Fruit fly (Drosophila melanogaster) S2 (cell line): ENCODE measurements around the gene CG17191.

ENCODE experiments used
- CG8478 ChIP-seq: fragments of >200 bp; optimal IDR thresholded peaks from 2 replicates; lab custom pipeline; 2018
- CTCF ChIP-seq, 2 experiments: fragments of >200 bp; optimal IDR thresholded peaks; 2 replicates each; lab custom pipeline; 2018

Gene CG17191

DNA sequence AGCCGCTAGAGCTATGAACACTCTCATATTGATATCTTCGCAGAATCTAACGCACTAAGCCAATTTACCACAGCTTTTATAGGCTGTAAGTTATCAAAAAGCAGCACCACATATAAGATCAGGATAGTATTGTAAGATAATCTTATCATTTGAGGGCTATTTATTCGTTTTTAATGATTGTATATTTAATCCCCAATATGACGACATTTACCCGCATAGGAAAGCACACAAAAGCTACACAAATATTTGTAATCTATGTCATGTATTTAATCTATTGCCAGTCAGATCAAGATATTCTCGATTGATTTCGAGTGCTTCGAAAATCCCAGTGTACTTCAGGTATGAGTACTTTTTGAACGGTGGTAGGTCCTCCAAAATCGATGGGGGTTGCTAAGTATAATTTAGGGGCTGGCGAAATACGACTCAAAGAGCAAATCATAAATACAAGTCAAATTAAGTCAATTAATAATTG lies at the start of gene CG17191:
CG17191 (minus strand) TSS at position 51 of the 472 bp plus-strand sequence.
- TF ChIP-seq CTCF (optimal IDR thresholded peaks at IDR 0.05; lab: Kevin White, UChicago) (no peak), CG8478 (no peak)

DNA sequence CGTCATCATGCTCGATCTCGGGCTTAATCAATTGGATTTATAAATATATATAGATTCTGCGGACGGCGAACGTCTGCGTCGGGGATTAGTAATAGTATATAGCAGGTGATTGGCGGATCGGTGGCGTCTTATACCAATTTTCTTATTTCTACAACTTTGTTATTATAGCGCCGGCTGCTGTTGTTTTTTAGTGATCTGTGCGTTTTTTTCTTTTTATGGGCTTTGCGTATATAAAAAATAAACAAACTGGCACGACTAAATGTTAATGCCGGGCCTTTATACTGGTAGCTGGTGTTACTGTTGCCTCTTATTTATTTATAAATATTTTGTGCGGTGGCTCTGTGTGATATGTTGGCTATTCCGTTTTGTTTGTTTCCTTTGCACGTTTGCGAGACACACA lies 49.6 kb upstream of the CG17191 start:
- TF ChIP-seq CG8478 (no peak), CTCF (optimal IDR thresholded peaks at IDR 0.05; lab: Kevin White, UChicago) (no peak)

DNA sequence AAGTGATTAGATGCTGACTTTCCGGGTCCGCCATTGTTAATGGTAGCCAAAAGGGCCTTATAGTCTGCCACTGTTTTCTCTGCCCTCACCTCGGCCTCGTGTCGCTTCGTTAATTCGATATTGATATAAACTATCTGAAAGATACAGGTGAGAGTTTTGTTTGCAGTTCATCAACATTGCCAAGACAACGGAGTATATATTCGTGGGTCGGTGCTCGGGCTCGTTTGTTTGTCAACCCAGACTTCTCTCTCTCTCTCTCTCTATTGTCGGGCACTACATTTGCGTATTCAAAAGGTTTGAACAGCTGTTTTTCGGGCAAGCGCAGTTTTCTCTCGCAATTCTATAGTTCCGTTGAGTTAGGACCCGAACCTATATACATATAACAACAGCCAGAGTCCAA lies 47.8 kb upstream of the CG17191 start:
- TF ChIP-seq CTCF (optimal IDR thresholded peaks at IDR 0.05; lab: Kevin White, UChicago) (no peak), CG8478 (no peak)

DNA sequence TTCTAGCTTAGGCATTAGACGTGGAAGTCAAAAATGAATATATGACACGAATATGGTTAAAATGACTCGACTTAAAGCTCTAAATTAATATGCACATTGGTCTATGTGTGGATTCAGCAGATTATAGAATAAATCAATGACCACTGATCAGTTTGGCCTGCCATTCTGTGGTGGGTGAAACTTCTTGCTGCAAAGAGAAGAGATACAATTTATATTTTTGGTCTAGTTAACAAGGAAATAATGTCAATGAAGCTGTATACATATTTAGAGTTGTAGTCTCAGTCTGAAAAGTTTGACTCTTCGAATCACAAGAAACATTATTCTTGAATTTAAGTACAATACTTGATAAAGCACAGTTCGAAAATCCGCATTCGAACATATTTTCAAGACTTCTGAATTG lies 45.6 kb upstream of the CG17191 start, which contains the start of gene CG43935:
CG43935 (plus strand) TSS at position 301 of the 400 bp plus-strand sequence.
- TF ChIP-seq CTCF (optimal IDR thresholded peaks at IDR 0.05; lab: Kevin White, UChicago) (no peak), CG8478 (no peak)

dm6 chr3R:27064099-27064498 lies 44.5 kb upstream of the CG17191 start, which contains the start of gene Nep5:
TSS of gene Nep5 (minus strand) at chr3R:27064199.
- TF ChIP-seq CTCF (optimal IDR thresholded peaks at IDR 0.05; lab: Kevin White, UChicago) (no peak), CG8478 (no peak)

DNA sequence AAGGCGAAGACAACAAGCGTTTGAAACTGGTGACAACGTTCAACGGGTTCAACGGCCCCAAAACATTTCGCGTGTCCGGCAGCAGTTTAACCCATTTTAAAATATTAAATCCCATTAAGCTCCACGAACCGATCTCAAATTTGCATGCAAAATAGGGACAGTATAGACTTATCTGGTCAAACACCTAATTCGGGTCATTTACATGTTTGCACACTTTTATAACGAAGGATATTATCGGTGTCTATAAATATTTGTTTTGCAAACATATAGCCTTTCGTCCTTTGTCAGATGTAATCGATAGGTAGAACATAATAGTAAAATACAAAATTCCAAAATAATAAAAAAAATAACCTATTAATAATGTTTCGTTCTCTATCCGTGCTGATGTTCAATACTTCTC lies 42.4 kb upstream of the CG17191 start, which contains the start of gene CG34292:
CG34292 (plus strand) TSS at position 301 of the 400 bp plus-strand sequence.
- TF ChIP-seq CTCF (optimal IDR thresholded peaks at IDR 0.05; lab: Kevin White, UChicago) (no peak), CG8478 (no peak)

DNA sequence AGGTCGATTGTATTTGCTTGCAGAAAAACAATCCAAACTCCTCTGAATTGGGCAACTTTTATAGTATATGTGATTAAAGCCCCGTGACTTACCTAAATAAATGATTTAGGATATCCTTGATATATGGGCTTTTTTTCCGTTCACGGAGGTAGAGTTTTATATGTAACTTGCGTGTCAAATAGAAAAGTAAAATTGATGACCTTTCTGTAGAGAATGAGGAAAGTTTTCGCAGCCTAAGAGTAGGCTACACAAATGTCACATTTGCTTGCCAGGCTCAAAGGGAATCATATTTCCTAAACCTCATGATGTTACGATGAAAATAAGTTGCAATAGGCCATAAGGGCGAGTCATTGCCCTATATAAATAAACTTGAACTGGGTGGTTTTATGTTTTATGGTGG lies 36.6 kb upstream of the CG17191 start:
- TF ChIP-seq CG8478 (no peak), CTCF (optimal IDR thresholded peaks at IDR 0.05; lab: Kevin White, UChicago) (no peak)

DNA sequence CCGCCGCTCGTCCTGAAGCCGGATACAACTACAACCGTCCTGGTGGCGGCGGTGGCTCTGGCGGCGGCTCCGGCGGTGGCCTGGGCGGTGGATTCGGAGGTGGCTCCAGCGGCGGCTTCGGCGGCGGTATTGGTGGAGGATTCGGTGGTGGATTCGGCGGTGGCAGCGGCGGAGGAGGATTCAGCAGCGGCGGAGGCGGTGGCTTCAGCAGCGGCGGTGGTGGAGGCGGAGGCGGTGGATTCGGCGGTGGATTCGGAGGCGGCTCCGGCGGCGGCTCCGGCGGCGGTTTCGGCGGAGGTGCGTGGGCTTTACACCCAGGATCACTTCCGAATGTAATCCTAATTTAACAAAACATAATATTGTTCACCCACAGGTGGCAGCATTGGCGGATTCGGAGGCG lies 30.0 kb upstream of the CG17191 start:
- no peak for TF ChIP-seq CTCF (optimal IDR thresholded peaks at IDR 0.05; lab: Kevin White, UChicago)
- TF ChIP-seq CG8478 = no peak

- no peak for TF ChIP-seq CG8478
- no peak for TF ChIP-seq CTCF (optimal IDR thresholded peaks at IDR 0.05; lab: Kevin White, UChicago)
These were observed 29.2 kb upstream of the CG17191 start, which contains the start of gene TwdlT for dm6 chr3R:27048561-27049270. TSS of gene TwdlT (plus strand) at chr3R:27049220.

DNA sequence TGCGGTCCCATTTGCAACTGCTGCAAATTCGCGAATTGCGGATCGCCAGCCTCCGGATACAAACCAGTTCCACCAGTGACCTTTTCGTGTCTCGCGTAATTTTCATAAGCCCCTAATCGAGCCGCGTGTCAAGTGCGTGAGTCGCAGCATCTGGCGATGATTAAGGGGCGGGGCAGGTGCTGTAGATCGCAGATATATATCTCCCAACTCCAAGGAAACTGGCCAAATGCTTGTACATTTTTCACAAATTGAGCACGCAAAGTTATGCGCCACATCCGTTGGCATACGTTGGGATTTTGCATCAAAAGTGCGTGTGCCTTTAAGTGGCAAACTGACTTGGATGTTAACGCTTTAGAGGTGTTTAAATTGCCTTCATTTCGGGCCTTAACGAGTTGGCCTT lies 20.5 kb upstream of the CG17191 start:
- TF ChIP-seq CTCF (optimal IDR thresholded peaks at IDR 0.05; lab: Kevin White, UChicago) = no peak
- TF ChIP-seq CG8478 = no peak

- TF ChIP-seq CG8478 (no peak), CTCF (optimal IDR thresholded peaks at IDR 0.05; lab: Kevin White, UChicago) (no peak)
These were observed 14.4 kb upstream of the CG17191 start for dm6 chr3R:27033935-27034334.

- no peak for TF ChIP-seq CTCF (optimal IDR thresholded peaks at IDR 0.05; lab: Kevin White, UChicago)
- no peak for TF ChIP-seq CG8478
These were observed 6.5 kb upstream of the CG17191 start, which contains the start of gene CG6271 for dm6 chr3R:27026009-27026408. TSS of gene CG6271 (minus strand) at chr3R:27026109.

DNA sequence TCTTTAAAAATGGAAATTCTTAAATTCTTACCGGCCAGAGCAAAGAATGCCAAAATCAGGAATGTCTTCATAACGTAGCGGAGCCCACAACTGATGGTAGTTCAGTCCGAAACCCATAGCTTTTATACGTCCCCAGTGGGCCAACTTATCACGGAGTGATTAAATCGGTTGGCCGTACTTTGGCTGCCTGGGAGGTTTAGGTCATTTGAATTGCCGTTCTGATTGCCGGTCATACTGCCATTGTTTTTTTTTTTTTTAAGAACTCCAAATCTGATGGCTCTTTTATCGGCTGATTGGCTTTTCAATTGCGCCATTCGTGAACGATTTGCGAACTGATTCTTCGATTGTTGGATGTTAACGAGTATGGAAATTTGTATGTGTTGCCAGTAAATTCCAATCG lies 3.6 kb upstream of the CG17191 start, which contains the start of gene CG6277:
CG6277 (minus strand) TSS at position 101 of the 400 bp plus-strand sequence.
- TF ChIP-seq CG8478 = no peak
- TF ChIP-seq CTCF (optimal IDR thresholded peaks at IDR 0.05; lab: Kevin White, UChicago) = no peak

DNA sequence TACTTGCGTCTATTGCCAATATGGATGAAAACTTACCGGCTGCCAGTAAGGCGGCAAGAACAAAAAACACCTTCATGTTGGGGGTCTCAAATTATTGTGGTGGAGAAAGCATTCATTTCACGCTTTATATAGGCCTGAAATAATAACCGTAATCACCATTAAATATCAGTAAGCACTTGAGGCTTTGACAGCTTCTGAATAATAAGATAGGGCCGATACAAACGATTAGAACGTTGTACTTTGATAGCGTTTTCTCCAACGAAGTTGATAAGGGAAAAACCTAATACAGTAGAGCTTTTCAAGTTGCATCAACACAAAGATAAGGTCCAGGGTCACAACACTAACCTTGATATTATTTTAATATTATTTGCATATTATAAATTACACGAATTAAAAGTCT lies 1.7 kb upstream of the CG17191 start, which contains the start of gene CG6283:
CG6283 (minus strand) TSS at position 101 of the 400 bp plus-strand sequence.
- TF ChIP-seq CG8478 (no peak), CTCF (optimal IDR thresholded peaks at IDR 0.05; lab: Kevin White, UChicago) (no peak)

- TF ChIP-seq CG8478 (no peak), CTCF (optimal IDR thresholded peaks at IDR 0.05; lab: Kevin White, UChicago) (no peak)
These were observed 1.4 kb downstream of the CG17191 start, which contains the start of gene CG17192 for dm6 chr3R:27018187-27018586. TSS of gene CG17192 (minus strand) at chr3R:27018287.

DNA sequence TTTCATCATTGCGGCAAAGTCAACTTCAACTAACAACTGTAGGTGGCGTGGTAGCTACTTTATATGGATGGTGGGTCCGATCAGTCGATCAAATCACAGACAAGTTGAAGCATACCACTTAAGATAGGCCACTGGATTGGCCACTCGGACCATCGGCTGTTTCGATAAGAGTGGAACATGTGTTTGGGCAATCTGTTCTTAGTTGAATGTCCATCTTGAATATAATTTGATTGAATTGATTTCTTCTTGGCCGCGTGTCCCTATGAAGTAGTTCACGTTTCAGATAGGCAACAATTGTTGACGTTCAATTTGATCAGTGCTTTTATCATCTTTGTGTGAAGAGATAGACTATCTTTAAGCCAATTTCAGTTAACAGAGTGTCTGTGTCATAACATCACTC lies 12.5 kb downstream of the CG17191 start, which contains the start of gene CG6295:
CG6295 (minus strand) TSS at position 34 of the 400 bp plus-strand sequence.
- TF ChIP-seq CG8478 = no peak
- no peak for TF ChIP-seq CTCF (optimal IDR thresholded peaks at IDR 0.05; lab: Kevin White, UChicago)
